Worm (Caenorhabditis elegans): ENCODE measurements around the gene T05C12.4.

DNA sequence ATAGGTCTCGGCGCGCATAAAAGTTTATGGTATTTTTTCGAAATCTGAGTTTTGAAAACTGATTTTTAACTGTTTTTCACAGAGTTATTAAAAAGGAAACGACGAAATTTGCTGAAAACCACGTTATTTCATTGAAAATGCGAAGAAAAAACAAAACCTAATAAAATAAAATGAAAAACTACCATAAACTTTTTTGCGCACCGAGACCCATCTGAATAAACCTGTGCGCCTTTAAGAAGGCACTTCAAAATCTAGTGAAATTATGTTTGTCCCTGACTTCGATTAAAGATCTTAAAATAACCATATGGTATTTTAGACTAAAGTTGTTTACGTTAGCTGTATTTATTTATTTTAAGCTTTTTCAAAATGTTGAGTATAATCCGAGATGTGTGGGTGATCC lies 52.4 kb downstream of the T05C12.4 start:
- no peak for TF ChIP-seq scrt-1 (GFP tag; IDR thresholded peaks at IDR 0.05)
- no peak for TF ChIP-seq flt-1 (GFP tag; IDR thresholded peaks at IDR 0.05)
- TF ChIP-seq ama-1 (optimal IDR thresholded peaks at IDR 0.05): no peak
- no peak for TF ChIP-seq hmg-4 (GFP tag; optimal IDR thresholded peaks at IDR 0.05)
- TF ChIP-seq ceh-13 (GFP tag; optimal IDR thresholded peaks at IDR 0.05): no peak

Data from whole organism, early embryonic.